Fruit fly (Drosophila melanogaster): ENCODE results near the gene CG3457.

dm6 chrX:2158668-2159163 is 28.9 kb upstream of the CG3457 start, which contains the start of gene wapl:
- TF ChIP-seq CTCF (optimal IDR thresholded peaks at IDR 0.05) (peak; percentile 2 to 35), CG8478 (optimal IDR thresholded peaks at IDR 0.05) (no peak)
